Fruit fly (Drosophila melanogaster) whole organism, pupa: ENCODE results near the gene CG14441.

Source experiments
- CG10348 ChIP-seq: fragments of 200-800 bp; sonication (Bioruptor generic); IDR thresholded peaks from 2 replicates; pipeline ENCODE4 v1.3.6; 2022; ENCODE audit warnings: missing biosample characterization, missing genetic modification characterization
- CG12605 ChIP-seq: fragments of 200-800 bp; sonication (Bioruptor generic); IDR thresholded peaks from 2 replicates; pipeline ENCODE4 v1.3.6; 2022; ENCODE audit warnings: missing biosample characterization, missing genetic modification characterization
- CG13204 ChIP-seq: fragments of 200-800 bp; sonication (Bioruptor generic); optimal IDR thresholded peaks from 2 replicates; lab custom pipeline; 2018; ENCODE audit warnings: missing biosample characterization, mild to moderate bottlenecking, missing genetic modification characterization, moderate library complexity
- CG14655 ChIP-seq: fragments of 200-800 bp; sonication (Bioruptor generic); optimal IDR thresholded peaks from 3 replicates; lab custom pipeline; 2017; ENCODE audit warnings: mild to moderate bottlenecking, missing biosample characterization, missing genetic modification reagents, missing genetic modification characterization
- CG15710 ChIP-seq: fragments of 200-800 bp; sonication (Bioruptor generic); optimal IDR thresholded peaks from 2 replicates; lab custom pipeline; 2018; ENCODE audit warnings: missing biosample characterization, mild to moderate bottlenecking, missing genetic modification characterization, moderate library complexity
- CG17806 ChIP-seq: fragments of 200-800 bp; sonication (Bioruptor generic); optimal IDR thresholded peaks from 2 replicates; lab custom pipeline; 2018; ENCODE audit warnings: missing biosample characterization, mild to moderate bottlenecking, missing genetic modification characterization, moderate library complexity
- CG32121 ChIP-seq: fragments of 200-800 bp; sonication (Bioruptor generic); IDR thresholded peaks from 2 replicates; pipeline ENCODE4 v1.3.6; 2022; ENCODE audit warnings: missing biosample characterization, missing genetic modification characterization
- CG34367 ChIP-seq: fragments of 200-800 bp; sonication (Bioruptor generic); optimal IDR thresholded peaks from 2 replicates; lab custom pipeline; 2018; ENCODE audit warnings: missing biosample characterization, mild to moderate bottlenecking, missing genetic modification characterization
- CG4496 ChIP-seq: fragments of 200-800 bp; sonication (Bioruptor generic); IDR thresholded peaks from 3 replicates; pipeline ENCODE4 v1.3.6; 2022; ENCODE audit warnings: missing biosample characterization, missing genetic modification characterization
- CG8159 ChIP-seq: fragments of 200-800 bp; sonication (Bioruptor generic); optimal IDR thresholded peaks from 3 replicates; lab custom pipeline; 2018; ENCODE audit warnings: missing biosample characterization, mild to moderate bottlenecking, missing genetic modification characterization, moderate library complexity
- CG8301 ChIP-seq: fragments of 200-800 bp; sonication (Bioruptor generic); optimal IDR thresholded peaks from 2 replicates; lab custom pipeline; 2018; ENCODE audit warnings: missing biosample characterization, mild to moderate bottlenecking, missing genetic modification characterization
- CG9948 ChIP-seq: fragments of 200-800 bp; sonication (Bioruptor generic); optimal IDR thresholded peaks from 2 replicates; lab custom pipeline; 2018; ENCODE audit warnings: missing biosample characterization, mild to moderate bottlenecking, missing genetic modification characterization, moderate library complexity
- D1 ChIP-seq: fragments of 200-800 bp; sonication (Bioruptor generic); optimal IDR thresholded peaks from 2 replicates; lab custom pipeline; 2018; ENCODE audit warnings: missing biosample characterization, mild to moderate bottlenecking, missing genetic modification characterization, moderate library complexity
- EcR ChIP-seq: fragments of 200-800 bp; sonication (Bioruptor generic); optimal IDR thresholded peaks from 3 replicates; lab custom pipeline; 2019; ENCODE audit warnings: missing biosample characterization, missing genetic modification characterization, mild to moderate bottlenecking, moderate library complexity, missing genetic modification reagents
- Ets98B ChIP-seq: fragments of 200-800 bp; sonication (Bioruptor generic); IDR thresholded peaks from 2 replicates; pipeline ENCODE4 v1.3.6; 2022; ENCODE audit warnings: missing biosample characterization, missing genetic modification characterization
- Pif1A ChIP-seq: fragments of 200-800 bp; sonication (Bioruptor generic); optimal IDR thresholded peaks from 3 replicates; lab custom pipeline; 2016; ENCODE audit warnings: missing biosample characterization, missing genetic modification characterization
- Pif1B ChIP-seq: fragments of 200-800 bp; sonication (Bioruptor generic); optimal IDR thresholded peaks from 3 replicates; lab custom pipeline; 2016; ENCODE audit warnings: missing biosample characterization, missing genetic modification characterization
- Snoo ChIP-seq: fragments of 200-800 bp; sonication (Bioruptor generic); optimal IDR thresholded peaks from 3 replicates; lab custom pipeline; 2017; ENCODE audit warnings: missing biosample characterization, mild to moderate bottlenecking, missing genetic modification characterization, inconsistent platforms
- fd96Ca ChIP-seq: fragments of 200-800 bp; sonication (Bioruptor generic); IDR thresholded peaks from 3 replicates; pipeline ENCODE4 v1.3.6; 2022; ENCODE audit warnings: missing biosample characterization, missing genetic modification characterization
- gl ChIP-seq: fragments of 200-800 bp; sonication (Bioruptor generic); optimal IDR thresholded peaks from 2 replicates; lab custom pipeline; 2018; ENCODE audit warnings: missing biosample characterization, mild to moderate bottlenecking, missing genetic modification characterization
- rn ChIP-seq: fragments of 200-800 bp; sonication (Bioruptor generic); IDR thresholded peaks from 2 replicates; pipeline ENCODE4 v1.3.6; 2022; ENCODE audit warnings: missing biosample characterization, missing genetic modification characterization

CG14441 gene

dm6 chrX:6673637-6674487 is 25.4 kb upstream of the CG14441 start, which contains the start of the genes CG3198 and Mcm6:
CG3198 (minus strand) TSS chrX:6673973.
Mcm6 (plus strand) TSS chrX:6674387.
- TF ChIP-seq CG4496 (GFP tag; lab: Robert Waterston, UW) (0 out of 3 replicates have a peak, but pooled peaks have one; percentile 16), CG32121 (GFP tag; lab: Robert Waterston, UW) (no peak)

dm6 chrX:6677826-6678489 is 21.4 kb upstream of the CG14441 start, which contains the start of gene Fum1:
Fum1 (plus strand) TSS chrX:6678424.
- no peak for TF ChIP-seq Pif1A (GFP tag; lab: Kevin White, UChicago)
- no peak for TF ChIP-seq CG8159 (tag; lab: Kevin White, UChicago)

- peak; percentile 96 for TF ChIP-seq Pif1B (GFP tag; lab: Kevin White, UChicago)
- peak; percentile 99 for TF ChIP-seq CG4496 (GFP tag; lab: Robert Waterston, UW)
- TF ChIP-seq fd96Ca (GFP tag; lab: Robert Waterston, UW): peak; percentile 98
- TF ChIP-seq CG10348 (GFP tag; lab: Robert Waterston, UW): peak; percentile 89
- TF ChIP-seq Snoo: peak; percentile 96
- peak; percentile 92 for TF ChIP-seq rn (GFP tag; lab: Robert Waterston, UW)
- TF ChIP-seq CG14655: peak; percentile 97
- peak; percentile 97 for TF ChIP-seq CG15710 (tag; lab: Kevin White, UChicago)
- no peak for TF ChIP-seq D1 (tag; lab: Kevin White, UChicago)
- peak; percentile 97 for TF ChIP-seq CG8301 (tag; lab: Kevin White, UChicago)
- TF ChIP-seq CG9948 (tag; lab: Kevin White, UChicago): peak; percentile 95
- peak; percentile 93 for TF ChIP-seq CG13204 (GFP tag; lab: Kevin White, UChicago)
- peak; percentile 61 for TF ChIP-seq EcR (GFP tag; lab: Kevin White, UChicago)
- TF ChIP-seq CG12605 (GFP tag; lab: Robert Waterston, UW): peak; percentile 97
- peak; percentile 95 for TF ChIP-seq CG17806
- peak; percentile 97 for TF ChIP-seq CG34367 (tag; lab: Kevin White, UChicago)
- peak; percentile 96 for TF ChIP-seq CG8159 (tag; lab: Kevin White, UChicago)
- peak; percentile 92 for TF ChIP-seq gl (tag; lab: Kevin White, UChicago)
- peak; percentile 97 for TF ChIP-seq CG32121 (GFP tag; lab: Robert Waterston, UW)
- peak; percentile 98 for TF ChIP-seq Ets98B
- TF ChIP-seq Pif1A (GFP tag; lab: Kevin White, UChicago): peak; percentile 97
Measured at dm6 chrX:6678635-6679501, 20.4 kb upstream of the CG14441 start, which contains the start of gene ND-ASHI. ND-ASHI (minus strand) TSS chrX:6679118.

dm6 chrX:6679502-6679810 is 19.9 kb upstream of the CG14441 start:
- TF ChIP-seq fd96Ca (GFP tag; lab: Robert Waterston, UW) (no peak), EcR (GFP tag; lab: Kevin White, UChicago) (peak; percentile 43)

dm6 chrX:6681467-6681866 is 17.8 kb upstream of the CG14441 start, which contains the start of gene Fum2:
Fum2 (plus strand) TSS chrX:6681767.
- TF ChIP-seq Ets98B (no peak), CG15710 (tag; lab: Kevin White, UChicago) (no peak), fd96Ca (GFP tag; lab: Robert Waterston, UW) (no peak), CG32121 (GFP tag; lab: Robert Waterston, UW) (no peak), CG17806 (no peak), Snoo (no peak), CG10348 (GFP tag; lab: Robert Waterston, UW) (no peak), CG8159 (tag; lab: Kevin White, UChicago) (no peak), CG8301 (tag; lab: Kevin White, UChicago) (no peak), D1 (tag; lab: Kevin White, UChicago) (no peak), CG34367 (tag; lab: Kevin White, UChicago) (no peak), gl (tag; lab: Kevin White, UChicago) (no peak), Pif1A (GFP tag; lab: Kevin White, UChicago) (no peak)
